Worm (Caenorhabditis elegans): ENCODE results near the gene F15E6.5.

ce11 chrIV:4284020-4284419 lies 5.3 kb upstream of the F15E6.5 start, which contains the start of gene F15E6.6:
- TF ChIP-seq flt-1 (GFP tag; IDR thresholded peaks at IDR 0.05), result no peak
- TF ChIP-seq F13C5.2 (tag; optimal IDR thresholded peaks at IDR 0.05), result no peak
